Fruit fly (Drosophila melanogaster) whole organism, embryonic: ENCODE measurements around the gene Nup93-1.
A peak's percentile ranks its signal among the peaks of the same experiment; 100 is the strongest.

Experiments
- Adf1 ChIP-seq: fragments of 200-800 bp; sonication (Bioruptor generic); IDR thresholded peaks from 2 replicates; pipeline ENCODE4 v1.3.6; 2022; ENCODE audit warnings: missing biosample characterization, missing genetic modification characterization
- Antp ChIP-seq: fragments of 200-800 bp; sonication (Bioruptor generic); optimal IDR thresholded peaks from 3 replicates; lab custom pipeline; 2016; ENCODE audit warnings: missing biosample characterization, missing genetic modification characterization
- Atf3 ChIP-seq: fragments of 200-800 bp; sonication (Bioruptor generic); optimal IDR thresholded peaks from 3 replicates; lab custom pipeline; 2016; ENCODE audit warnings: missing biosample characterization, missing genetic modification characterization
- Atf6 ChIP-seq: fragments of 200-800 bp; sonication (Bioruptor generic); IDR thresholded peaks from 2 replicates; pipeline ENCODE4 v1.3.6; 2022; ENCODE audit warnings: missing biosample characterization, missing genetic modification characterization
- B-H1 ChIP-seq: fragments of 200-800 bp; sonication (Bioruptor generic); IDR thresholded peaks from 3 replicates; pipeline ENCODE4 v1.3.6; 2022; ENCODE audit warnings: missing biosample characterization, missing genetic modification characterization
- CG10267 ChIP-seq: fragments of 200-800 bp; sonication (Bioruptor generic); optimal IDR thresholded peaks from 2 replicates; lab custom pipeline; 2018; ENCODE audit warnings: missing biosample characterization, mild to moderate bottlenecking, missing genetic modification characterization, moderate library complexity
- CG10543 ChIP-seq: fragments of 200-800 bp; sonication (Bioruptor generic); optimal IDR thresholded peaks from 3 replicates; lab custom pipeline; 2017; ENCODE audit warnings: missing biosample characterization, mild to moderate bottlenecking, missing genetic modification characterization, moderate library complexity
- CG11085 ChIP-seq: fragments of 200-800 bp; sonication (Bioruptor generic); IDR thresholded peaks from 2 replicates; pipeline ENCODE4 v1.3.6; 2022; ENCODE audit warnings: missing biosample characterization, missing genetic modification characterization
- CG11247 ChIP-seq: fragments of 200-800 bp; sonication (Bioruptor generic); IDR thresholded peaks from 2 replicates; pipeline ENCODE4 v1.3.6; 2022; ENCODE audit warnings: missing biosample characterization, missing genetic modification characterization
- CG11504 ChIP-seq: fragments of 200-800 bp; sonication (Bioruptor generic); optimal IDR thresholded peaks from 3 replicates; lab custom pipeline; 2019; ENCODE audit warnings: missing biosample characterization, mild to moderate bottlenecking, missing genetic modification characterization, moderate library complexity
- CG12391 ChIP-seq: fragments of 200-800 bp; sonication (Bioruptor generic); optimal IDR thresholded peaks from 3 replicates; lab custom pipeline; 2018; ENCODE audit warnings: missing biosample characterization, mild to moderate bottlenecking, missing genetic modification characterization, moderate library complexity
- CG13624 ChIP-seq: fragments of 200-800 bp; sonication (Bioruptor generic); optimal IDR thresholded peaks from 2 replicates; lab custom pipeline; 2016; ENCODE audit warnings: missing biosample characterization, missing genetic modification characterization
- CG14667 ChIP-seq: fragments of 200-800 bp; sonication (Bioruptor generic); IDR thresholded peaks from 2 replicates; pipeline ENCODE4 v1.3.6; 2022; ENCODE audit warnings: missing biosample characterization, missing genetic modification characterization
- CG16815 ChIP-seq: fragments of 200-800 bp; sonication (Bioruptor generic); optimal IDR thresholded peaks from 3 replicates; lab custom pipeline; 2017; ENCODE audit warnings: missing biosample characterization, mild to moderate bottlenecking, missing genetic modification characterization
- CG17328 ChIP-seq: fragments of 200-800 bp; sonication (Bioruptor generic); IDR thresholded peaks from 2 replicates; pipeline ENCODE4 v1.3.6; 2022; ENCODE audit warnings: missing biosample characterization, missing genetic modification characterization
- CG17912 ChIP-seq: fragments of 200-800 bp; sonication (Bioruptor generic); optimal IDR thresholded peaks from 2 replicates; lab custom pipeline; 2018; ENCODE audit warnings: missing biosample characterization, mild to moderate bottlenecking, missing genetic modification characterization
- CG2120 ChIP-seq: fragments of 200-800 bp; sonication (Bioruptor generic); optimal IDR thresholded peaks from 3 replicates; lab custom pipeline; 2016; ENCODE audit warnings: missing biosample characterization, missing genetic modification characterization
- CG2875 ChIP-seq: fragments of 200-800 bp; sonication (Bioruptor generic); optimal IDR thresholded peaks from 2 replicates; lab custom pipeline; 2017; ENCODE audit warnings: missing biosample characterization, mild to moderate bottlenecking, missing genetic modification characterization, missing genetic modification reagents
- CG30020 ChIP-seq: fragments of 200-800 bp; optimal IDR thresholded peaks from 2 replicates; lab custom pipeline; 2019; ENCODE audit warnings: missing biosample characterization, mild to moderate bottlenecking, missing genetic modification characterization, moderate library complexity
- CG34376 ChIP-seq: fragments of 200-800 bp; sonication (Bioruptor generic); optimal IDR thresholded peaks from 2 replicates; lab custom pipeline; 2018; ENCODE audit warnings: missing biosample characterization, mild to moderate bottlenecking, missing genetic modification characterization
- CG4424 ChIP-seq: fragments of 200-800 bp; sonication (Bioruptor generic); optimal IDR thresholded peaks from 3 replicates; lab custom pipeline; 2016; ENCODE audit warnings: missing biosample characterization, missing genetic modification characterization
- CG4617 ChIP-seq: fragments of 200-800 bp; sonication (Bioruptor generic); optimal IDR thresholded peaks from 3 replicates; lab custom pipeline; 2016; ENCODE audit warnings: missing biosample characterization, missing genetic modification characterization, borderline replicate concordance
- CG4730 ChIP-seq: fragments of 200-800 bp; sonication (Bioruptor generic); IDR thresholded peaks from 2 replicates; pipeline ENCODE4 v1.3.6; 2022; ENCODE audit warnings: missing biosample characterization, missing genetic modification characterization
- CG6175 ChIP-seq: fragments of 200-800 bp; sonication (Bioruptor generic); IDR thresholded peaks from 3 replicates; pipeline ENCODE4 v1.3.6; 2022; ENCODE audit warnings: missing biosample characterization, missing genetic modification characterization
- CG6654 ChIP-seq: fragments of 200-800 bp; sonication (Bioruptor generic); optimal IDR thresholded peaks from 2 replicates; lab custom pipeline; 2017; ENCODE audit warnings: missing biosample characterization, mild to moderate bottlenecking, missing genetic modification characterization
- CG6854 ChIP-seq: fragments of 200-800 bp; sonication (Bioruptor generic); optimal IDR thresholded peaks from 3 replicates; lab custom pipeline; 2017; ENCODE audit warnings: missing biosample characterization, mild to moderate bottlenecking, missing genetic modification characterization
- CG8281 ChIP-seq: fragments of 200-800 bp; sonication (Bioruptor generic); optimal IDR thresholded peaks from 2 replicates; lab custom pipeline; 2018; ENCODE audit warnings: missing biosample characterization, mild to moderate bottlenecking, missing genetic modification characterization, moderate library complexity
- D19B ChIP-seq: fragments of 200-800 bp; sonication (Bioruptor generic); optimal IDR thresholded peaks from 2 replicates; lab custom pipeline; 2017; ENCODE audit warnings: missing biosample characterization, mild to moderate bottlenecking, missing genetic modification characterization
- Dll ChIP-seq: fragments of 200-800 bp; sonication (Bioruptor generic); IDR thresholded peaks from 4 replicates; pipeline ENCODE4 v1.3.6; 2022; ENCODE audit warnings: missing biosample characterization, missing genetic modification characterization; ENCODE audit not compliant: partially characterized antibody
- GATAe ChIP-seq: fragments of 200-800 bp; sonication (Bioruptor generic); conservative IDR thresholded peaks from 2 replicates; pipeline ENCODE4 v1.3.6; 2022; ENCODE audit warnings: missing biosample characterization, missing genetic modification characterization
- HLH3B ChIP-seq: fragments of 200-800 bp; sonication (Bioruptor generic); IDR thresholded peaks from 2 replicates; pipeline ENCODE4 v1.3.6; 2022; ENCODE audit warnings: missing biosample characterization, missing genetic modification characterization
- Lpt ChIP-seq: fragments of >200 bp; optimal IDR thresholded peaks from 2 replicates; lab custom pipeline; 2018; ENCODE audit warnings: missing biosample characterization, missing genetic modification characterization
- Max ChIP-seq: fragments of 200-800 bp; sonication (Bioruptor generic); optimal IDR thresholded peaks from 2 replicates; lab custom pipeline; 2016; ENCODE audit warnings: missing biosample characterization, mild to moderate bottlenecking, missing genetic modification characterization
- Med ChIP-seq: fragments of 200-800 bp; sonication (Bioruptor generic); peaks from one replicate; lab custom pipeline; 2016; ENCODE audit warnings: missing biosample characterization, missing genetic modification characterization, mild to moderate bottlenecking, inconsistent platforms, moderate library complexity
- TFAM ChIP-seq: fragments of 200-800 bp; sonication (Bioruptor generic); optimal IDR thresholded peaks from 2 replicates; lab custom pipeline; 2017; ENCODE audit warnings: missing biosample characterization, missing genetic modification characterization, inconsistent platforms
- bsh ChIP-seq, 2 experiments: fragments of 200-800 bp; sonication (Bioruptor generic); optimal IDR thresholded peaks; 2 replicates each; lab custom pipeline; 2017 to 2018; ENCODE audit warnings: mild to moderate bottlenecking in 2 of 2, missing biosample characterization in 2 of 2, missing genetic modification characterization in 2 of 2, moderate library complexity in 1 of 2
- ewg ChIP-seq: fragments of 200-800 bp; sonication (Bioruptor generic); optimal IDR thresholded peaks from 3 replicates; lab custom pipeline; 2017; ENCODE audit warnings: mild to moderate bottlenecking, missing biosample characterization, missing genetic modification reagents, missing genetic modification characterization
- exex ChIP-seq: fragments of 200-800 bp; sonication (Bioruptor generic); optimal IDR thresholded peaks from 4 replicates; lab custom pipeline; 2018; ENCODE audit warnings: missing biosample characterization, mild to moderate bottlenecking, missing genetic modification characterization, moderate library complexity
- fd96Cb ChIP-seq: fragments of 200-800 bp; sonication (Bioruptor generic); optimal IDR thresholded peaks from 2 replicates; lab custom pipeline; 2018; ENCODE audit warnings: missing biosample characterization, mild to moderate bottlenecking, missing genetic modification characterization, moderate library complexity
- grau ChIP-seq: fragments of 200-800 bp; optimal IDR thresholded peaks from 3 replicates; lab custom pipeline; 2019; ENCODE audit warnings: missing biosample characterization, mild to moderate bottlenecking, missing genetic modification characterization, moderate library complexity
- gro ChIP-seq: fragments of 200-800 bp; sonication (Bioruptor generic); optimal IDR thresholded peaks from 2 replicates; lab custom pipeline; 2016; ENCODE audit warnings: missing biosample characterization, missing genetic modification characterization
- hbn ChIP-seq: fragments of 200-800 bp; sonication (Bioruptor generic); IDR thresholded peaks from 2 replicates; pipeline ENCODE4 v1.3.6; 2022; ENCODE audit warnings: missing biosample characterization, missing genetic modification characterization; ENCODE audit not compliant: partially characterized antibody
- lmd ChIP-seq: fragments of 200-800 bp; sonication (Bioruptor generic); IDR thresholded peaks from 2 replicates; pipeline ENCODE4 v1.3.6; 2022; ENCODE audit warnings: missing biosample characterization, missing genetic modification characterization
- lola ChIP-seq, 3 experiments: fragments of >200 bp in 2 of 3; fragments of 200-800 bp in 1 of 3; sonication (Bioruptor generic) in 1 of 3; optimal IDR thresholded peaks; 2 replicates each; lab custom pipeline; 2017 to 2019; ENCODE audit warnings: missing biosample characterization in 3 of 3, missing genetic modification characterization in 3 of 3, mild to moderate bottlenecking in 1 of 3, moderate library complexity in 1 of 3
- nom ChIP-seq: fragments of 200-800 bp; sonication (Bioruptor generic); optimal IDR thresholded peaks from 2 replicates; lab custom pipeline; 2017; ENCODE audit warnings: missing biosample characterization, missing genetic modification characterization, mild to moderate bottlenecking, moderate library complexity, missing genetic modification reagents
- pan ChIP-seq, 4 experiments: fragments of >200 bp in 3 of 4; fragments of 200-800 bp in 1 of 4; sonication (Bioruptor generic) in 1 of 4; optimal IDR thresholded peaks in 3 of 4; IDR thresholded peaks in 1 of 4; 2 replicates each; pipeline versions ENCODE4 v1.3.6 to Lab custom; 2017 to 2022; ENCODE audit warnings: missing biosample characterization in 2 of 4, missing genetic modification characterization in 2 of 4, mixed read lengths in 1 of 4
- pnt ChIP-seq: fragments of 200-800 bp; sonication (Bioruptor generic); optimal IDR thresholded peaks from 3 replicates; lab custom pipeline; 2016; ENCODE audit warnings: missing biosample characterization, missing genetic modification characterization
- rib ChIP-seq: fragments of 200-800 bp; sonication (Bioruptor generic); IDR thresholded peaks from 2 replicates; pipeline ENCODE4 v1.3.6; 2022; ENCODE audit warnings: missing biosample characterization, missing genetic modification characterization
- slbo ChIP-seq: fragments of 200-800 bp; sonication (Bioruptor generic); IDR thresholded peaks from 2 replicates; pipeline ENCODE4 v1.3.6; 2022; ENCODE audit warnings: missing biosample characterization, missing genetic modification characterization
- stwl ChIP-seq: fragments of 200-800 bp; sonication (Bioruptor generic); optimal IDR thresholded peaks from 3 replicates; lab custom pipeline; 2018; ENCODE audit warnings: missing biosample characterization, mild to moderate bottlenecking, missing genetic modification characterization, moderate library complexity
- wdn ChIP-seq: fragments of 200-800 bp; sonication (Bioruptor generic); IDR thresholded peaks from 2 replicates; pipeline ENCODE4 v1.3.6; 2022; ENCODE audit warnings: missing biosample characterization, missing genetic modification characterization

Gene Nup93-1

dm6 chrX:13779696-13780095 is 42.9 kb upstream of the Nup93-1 start (continued):
- TF ChIP-seq CG16815 (GFP tag; lab: Kevin White, UChicago) = no peak
- TF ChIP-seq Antp (GFP tag; lab: Kevin White, UChicago) = no peak
- no peak for TF ChIP-seq B-H1 (GFP tag; lab: Robert Waterston, UW)
- peak; percentile 17 for TF ChIP-seq exex (tag; lab: Kevin White, UChicago)
- no peak for TF ChIP-seq CG4730
- no peak for TF ChIP-seq Lpt (GFP tag; lab: Kevin White, UChicago)
- TF ChIP-seq pan (optimal IDR thresholded peaks at IDR 0.05; lab: Kevin White, UChicago) = no peak
- TF ChIP-seq pan (GFP tag; optimal IDR thresholded peaks at IDR 0.05 in 1 of 2, IDR thresholded peaks at IDR 0.05 in 1 of 2) = no peak
- TF ChIP-seq CG2875 (GFP tag; lab: Kevin White, UChicago) = no peak
- TF ChIP-seq fd96Cb (tag; lab: Kevin White, UChicago) = no peak
- TF ChIP-seq TFAM (GFP tag; lab: Kevin White, UChicago) = no peak
- TF ChIP-seq CG14667 (GFP tag; lab: Robert Waterston, UW) = no peak
- TF ChIP-seq CG6854 (GFP tag; lab: Kevin White, UChicago) = no peak
- no peak for TF ChIP-seq Adf1 (GFP tag; lab: Robert Waterston, UW)
- TF ChIP-seq wdn (GFP tag; lab: Robert Waterston, UW) = no peak
- peak; percentile 63 for TF ChIP-seq nom (GFP tag; lab: Kevin White, UChicago)
- TF ChIP-seq CG4617 (GFP tag; lab: Kevin White, UChicago) = no peak
- no peak for TF ChIP-seq stwl (tag; lab: Kevin White, UChicago)
- no peak for TF ChIP-seq rib (GFP tag; lab: Robert Waterston, UW)
- peak; percentile 50 for TF ChIP-seq CG2120 (GFP tag; lab: Kevin White, UChicago)
- no peak for TF ChIP-seq hbn
- TF ChIP-seq slbo (GFP tag; lab: Robert Waterston, UW) = peak; percentile 15; the same call in 1 of the 2 replicates
- TF ChIP-seq pnt (GFP tag; lab: Kevin White, UChicago) = no peak
- no peak for TF ChIP-seq CG12391
- TF ChIP-seq Med (GFP tag; lab: Kevin White, UChicago) = no peak
- TF ChIP-seq Dll (GFP tag; lab: Robert Waterston, UW) = no peak
- no peak for TF ChIP-seq CG10543 (GFP tag; lab: Kevin White, UChicago)
- no peak for TF ChIP-seq Atf3
- TF ChIP-seq CG11504 (tag; lab: Kevin White, UChicago) = no peak
- TF ChIP-seq gro (GFP tag; lab: Kevin White, UChicago) = no peak
- TF ChIP-seq lola (GFP tag; optimal IDR thresholded peaks at IDR 0.05; lab: Kevin White, UChicago) = no peak
- TF ChIP-seq GATAe (GFP tag; lab: Robert Waterston, UW) = no peak
- no peak for TF ChIP-seq CG6175 (GFP tag; lab: Robert Waterston, UW)
- no peak for TF ChIP-seq Max (GFP tag; lab: Kevin White, UChicago)
- TF ChIP-seq grau (tag; lab: Kevin White, UChicago) = peak; percentile 82
- no peak for TF ChIP-seq CG17912 (GFP tag; lab: Kevin White, UChicago)
- TF ChIP-seq HLH3B (GFP tag; lab: Robert Waterston, UW) = no peak
- TF ChIP-seq CG17328 (GFP tag; lab: Robert Waterston, UW) = no peak
- TF ChIP-seq D19B = peak; percentile 7
- peak; percentile 12; the same call in 1 of the 2 replicates for TF ChIP-seq Atf6 (GFP tag; lab: Robert Waterston, UW)
- TF ChIP-seq CG11247 (GFP tag; lab: Robert Waterston, UW) = no peak
- TF ChIP-seq CG13624 = no peak
- no peak for TF ChIP-seq CG10267 (tag; lab: Kevin White, UChicago)
- TF ChIP-seq bsh (GFP tag; optimal IDR thresholded peaks at IDR 0.05; lab: Kevin White, UChicago) = no peak
- no peak for TF ChIP-seq CG11085 (GFP tag; lab: Robert Waterston, UW)
- no peak for TF ChIP-seq CG4424 (GFP tag; lab: Kevin White, UChicago)
- TF ChIP-seq lmd (GFP tag; lab: Robert Waterston, UW) = no peak
- TF ChIP-seq CG6654 (GFP tag; lab: Kevin White, UChicago) = no peak
- no peak for TF ChIP-seq CG30020 (tag; lab: Kevin White, UChicago)
- no peak for TF ChIP-seq ewg (GFP tag; lab: Kevin White, UChicago)
- TF ChIP-seq CG34376 = peak; percentile 16
- TF ChIP-seq CG8281 (tag; lab: Kevin White, UChicago) = peak; percentile 40
